Fruit fly (Drosophila melanogaster): ENCODE results near the gene OdsH.

The OdsH gene

DNA sequence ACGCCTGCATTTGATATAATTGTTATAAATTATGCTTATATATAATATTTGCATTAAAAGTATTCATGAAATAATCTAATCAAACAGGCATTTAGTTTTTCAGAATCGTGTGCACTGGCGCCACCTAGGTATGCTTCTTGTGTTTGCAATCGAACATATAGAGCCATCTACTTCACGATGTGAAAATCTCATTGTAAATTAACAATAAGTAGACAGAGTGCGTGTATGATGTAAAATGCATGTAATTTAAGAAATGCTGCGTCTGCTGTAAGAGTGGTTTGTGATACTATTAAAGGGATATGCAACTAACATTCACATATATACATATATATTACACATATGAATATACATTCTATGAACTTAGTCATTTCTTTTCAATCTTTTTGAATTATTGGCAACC lies 29.4 kb downstream of the OdsH start (continued):
- no peak for TF ChIP-seq cato (GFP tag; optimal IDR thresholded peaks at IDR 0.05; ENCODE audit: borderline replicate concordance)
- TF ChIP-seq Elba2 (GFP tag; optimal IDR thresholded peaks at IDR 0.05): no peak
- no peak for TF ChIP-seq CG1792 (GFP tag; optimal IDR thresholded peaks at IDR 0.05)
- TF ChIP-seq wdn (GFP tag; IDR thresholded peaks at IDR 0.05): no peak
- 0 out of 3 replicates have a peak, but pooled peaks have one; percentile 40 for TF ChIP-seq ci (GFP tag; IDR thresholded peaks at IDR 0.05)
- TF ChIP-seq zen (tag; optimal IDR thresholded peaks at IDR 0.05): no peak
- peak; percentile 16 for TF ChIP-seq Dek (tag; optimal IDR thresholded peaks at IDR 0.05)
- TF ChIP-seq NfI (GFP tag; optimal IDR thresholded peaks at IDR 0.05): peak; percentile 22
- TF ChIP-seq dm (GFP tag; optimal IDR thresholded peaks at IDR 0.05): no peak
- no peak for TF ChIP-seq CG4360 (GFP tag; IDR thresholded peaks at IDR 0.05)
- peak; percentile 42 for TF ChIP-seq CG30403 (GFP tag; optimal IDR thresholded peaks at IDR 0.05)
- peak; percentile 10; the same call in 1 of the 2 replicates for TF ChIP-seq vvl (GFP tag; IDR thresholded peaks at IDR 0.05)
- TF ChIP-seq fd96Cb (tag; optimal IDR thresholded peaks at IDR 0.05): no peak
- TF ChIP-seq bcd (GFP tag; optimal IDR thresholded peaks at IDR 0.05): peak; percentile 14
- TF ChIP-seq schlank (tag; optimal IDR thresholded peaks at IDR 0.05): no peak
- TF ChIP-seq MBD-R2 (GFP tag; IDR thresholded peaks at IDR 0.05): peak; percentile 19; the same call in 1 of the 2 replicates
- TF ChIP-seq CG30431 (GFP tag; optimal IDR thresholded peaks at IDR 0.05): no peak
- TF ChIP-seq Poxn (GFP tag; IDR thresholded peaks at IDR 0.05): no peak
- peak; percentile 72 for TF ChIP-seq Rfx (GFP tag; IDR thresholded peaks at IDR 0.05)
- no peak for TF ChIP-seq B-H1 (GFP tag; IDR thresholded peaks at IDR 0.05)
- peak; percentile 90 for TF ChIP-seq chinmo (GFP tag; IDR thresholded peaks at IDR 0.05; ENCODE audit: partially characterized antibody)
- no peak for TF ChIP-seq NC2β (GFP tag; optimal IDR thresholded peaks at IDR 0.05)
- TF ChIP-seq disco-r (GFP tag; optimal IDR thresholded peaks at IDR 0.05): no peak
- TF ChIP-seq sisA (GFP tag; IDR thresholded peaks at IDR 0.05): no peak
- peak in 1 of 2 experiments; percentile 56 for TF ChIP-seq dpn (GFP tag; optimal IDR thresholded peaks at IDR 0.05)
- no peak for TF ChIP-seq Bdp1 (GFP tag; optimal IDR thresholded peaks at IDR 0.05)
- TF ChIP-seq zfh2 (GFP tag; optimal IDR thresholded peaks at IDR 0.05): no peak
- TF ChIP-seq gfzf (GFP tag; optimal IDR thresholded peaks at IDR 0.05): no peak
- no peak for TF ChIP-seq zf30C (GFP tag; optimal IDR thresholded peaks at IDR 0.05)
- peak; percentile 43 for TF ChIP-seq grau (tag; optimal IDR thresholded peaks at IDR 0.05)
- TF ChIP-seq CG17328 (GFP tag; IDR thresholded peaks at IDR 0.05): no peak
- TF ChIP-seq Fer1 (GFP tag; optimal IDR thresholded peaks at IDR 0.05): no peak
- no peak for TF ChIP-seq ind (GFP tag; optimal IDR thresholded peaks at IDR 0.05)
- no peak for TF ChIP-seq jigr1 (GFP tag; IDR thresholded peaks at IDR 0.05)
- TF ChIP-seq slbo (GFP tag; IDR thresholded peaks at IDR 0.05): peak; percentile 59; the same call in 1 of the 2 replicates
- peak; percentile 46; the same call in 1 of the 2 replicates for TF ChIP-seq CG11085 (GFP tag; IDR thresholded peaks at IDR 0.05)
- TF ChIP-seq hth (optimal IDR thresholded peaks at IDR 0.05): no peak
- TF ChIP-seq sens (GFP tag): peak; percentile 62
- peak; percentile 60 for TF ChIP-seq CG11247 (GFP tag; IDR thresholded peaks at IDR 0.05)
- peak; percentile 66; the same call in 1 of the 3 replicates for TF ChIP-seq knrl (GFP tag; IDR thresholded peaks at IDR 0.05; ENCODE audit: partially characterized antibody)
- peak; percentile 30 for TF ChIP-seq trem (tag; optimal IDR thresholded peaks at IDR 0.05)
- TF ChIP-seq Nf-YC (tag; optimal IDR thresholded peaks at IDR 0.05): peak; percentile 29
- TF ChIP-seq Side (GFP tag; optimal IDR thresholded peaks at IDR 0.05): no peak
- TF ChIP-seq CG15601 (tag; optimal IDR thresholded peaks at IDR 0.05): peak; percentile 49
- TF ChIP-seq ase (GFP tag; IDR thresholded peaks at IDR 0.05): 0 out of 3 replicates have a peak, but pooled peaks have one; percentile 15
- TF ChIP-seq CG3838 (GFP tag; optimal IDR thresholded peaks at IDR 0.05): no peak
- TF ChIP-seq kni (GFP tag; optimal IDR thresholded peaks at IDR 0.05): no peak
- no peak for TF ChIP-seq CG13296 (GFP tag; optimal IDR thresholded peaks at IDR 0.05)
- TF ChIP-seq CG2712 (tag; optimal IDR thresholded peaks at IDR 0.05): peak; percentile 33
- peak; percentile 59 for TF ChIP-seq amos (GFP tag; IDR thresholded peaks at IDR 0.05; ENCODE audit: partially characterized antibody)
- TF ChIP-seq kay (GFP tag; optimal IDR thresholded peaks at IDR 0.05): peak; percentile 58
- no peak for TF ChIP-seq CG17186 (GFP tag; optimal IDR thresholded peaks at IDR 0.05)
